Fruit fly (Drosophila melanogaster) whole organism, embryonic: ENCODE results near the gene CG33160.

Experiments used
- Adf1 ChIP-seq: fragments of 200-800 bp; sonication (Bioruptor generic); IDR thresholded peaks from 2 replicates; pipeline ENCODE4 v1.3.6; 2022; ENCODE audit warnings: missing biosample characterization, missing genetic modification characterization
- B-H1 ChIP-seq: fragments of 200-800 bp; sonication (Bioruptor generic); IDR thresholded peaks from 3 replicates; pipeline ENCODE4 v1.3.6; 2022; ENCODE audit warnings: missing biosample characterization, missing genetic modification characterization
- CG10431 ChIP-seq: fragments of 200-800 bp; sonication (Bioruptor generic); optimal IDR thresholded peaks from 3 replicates; lab custom pipeline; 2018; ENCODE audit warnings: missing biosample characterization, mild to moderate bottlenecking, missing genetic modification characterization
- CG11093 ChIP-seq: fragments of 200-800 bp; sonication (Bioruptor generic); IDR thresholded peaks from 3 replicates; pipeline ENCODE4 v1.3.6; 2022; ENCODE audit warnings: missing biosample characterization, missing genetic modification characterization
- CG11696 ChIP-seq: fragments of 200-800 bp; sonication (Bioruptor generic); IDR thresholded peaks from 2 replicates; pipeline ENCODE4 v1.3.6; 2022; ENCODE audit warnings: missing biosample characterization, missing genetic modification characterization
- CG12071 ChIP-seq: fragments of 200-800 bp; sonication (Bioruptor generic); optimal IDR thresholded peaks from 3 replicates; lab custom pipeline; 2018; ENCODE audit warnings: missing biosample characterization, mild to moderate bottlenecking, missing genetic modification characterization
- CG14014 ChIP-seq: fragments of 200-800 bp; sonication (Bioruptor generic); IDR thresholded peaks from 2 replicates; pipeline ENCODE4 v1.3.6; 2022; ENCODE audit warnings: missing biosample characterization, missing genetic modification characterization
- CG14710 ChIP-seq: fragments of 200-800 bp; sonication (Bioruptor generic); optimal IDR thresholded peaks from 3 replicates; lab custom pipeline; 2019; ENCODE audit warnings: missing biosample characterization, mild to moderate bottlenecking, missing genetic modification characterization, moderate library complexity
- CG14860 ChIP-seq: fragments of 200-800 bp; sonication (Bioruptor generic); IDR thresholded peaks from 3 replicates; pipeline ENCODE4 v1.3.6; 2022; ENCODE audit warnings: missing biosample characterization, missing genetic modification characterization; ENCODE audit not compliant: partially characterized antibody
- CG15011 ChIP-seq: fragments of 200-800 bp; sonication (Bioruptor generic); optimal IDR thresholded peaks from 3 replicates; lab custom pipeline; 2018; ENCODE audit warnings: missing biosample characterization, mild to moderate bottlenecking, missing genetic modification characterization
- CG15601 ChIP-seq: fragments of 200-800 bp; sonication (Bioruptor generic); optimal IDR thresholded peaks from 3 replicates; lab custom pipeline; 2019; ENCODE audit warnings: missing biosample characterization, mild to moderate bottlenecking, missing genetic modification characterization, moderate library complexity
- CG16779 ChIP-seq: fragments of 200-800 bp; sonication (Bioruptor generic); IDR thresholded peaks from 2 replicates; pipeline ENCODE4 v1.3.6; 2022; ENCODE audit warnings: missing biosample characterization, missing genetic modification characterization
- CG18599 ChIP-seq: fragments of 200-800 bp; sonication (Bioruptor generic); optimal IDR thresholded peaks from 3 replicates; lab custom pipeline; 2017; ENCODE audit warnings: missing biosample characterization, missing genetic modification characterization, mild to moderate bottlenecking, moderate library complexity, missing genetic modification reagents
- CG2129 ChIP-seq: fragments of 200-800 bp; sonication (Bioruptor generic); IDR thresholded peaks from 2 replicates; pipeline ENCODE4 v1.3.6; 2022; ENCODE audit warnings: missing biosample characterization, missing genetic modification characterization; ENCODE audit not compliant: partially characterized antibody
- CG32532 ChIP-seq: fragments of 200-800 bp; sonication (Bioruptor generic); IDR thresholded peaks from 2 replicates; pipeline ENCODE4 v1.3.6; 2022; ENCODE audit warnings: missing biosample characterization, missing genetic modification characterization
- CG34376 ChIP-seq: fragments of 200-800 bp; sonication (Bioruptor generic); optimal IDR thresholded peaks from 2 replicates; lab custom pipeline; 2018; ENCODE audit warnings: missing biosample characterization, mild to moderate bottlenecking, missing genetic modification characterization
- CG4820 ChIP-seq: fragments of 200-800 bp; sonication (Bioruptor generic); optimal IDR thresholded peaks from 3 replicates; lab custom pipeline; 2016; ENCODE audit warnings: missing biosample characterization, missing genetic modification characterization
- CG6765 ChIP-seq: fragments of 200-800 bp; sonication (Bioruptor generic); optimal IDR thresholded peaks from 3 replicates; lab custom pipeline; 2017; ENCODE audit warnings: missing biosample characterization, mild to moderate bottlenecking, missing genetic modification characterization
- CG7372 ChIP-seq: fragments of 200-800 bp; sonication (Bioruptor generic); IDR thresholded peaks from 2 replicates; pipeline ENCODE4 v1.3.6; 2022; ENCODE audit warnings: missing biosample characterization, missing genetic modification characterization
- CG7987 ChIP-seq: fragments of 200-800 bp; sonication (Bioruptor generic); optimal IDR thresholded peaks from 2 replicates; lab custom pipeline; 2018; ENCODE audit warnings: missing biosample characterization, mild to moderate bottlenecking, missing genetic modification characterization, moderate library complexity
- CG8478 ChIP-seq: fragments of >200 bp; optimal IDR thresholded peaks from 2 replicates; lab custom pipeline; 2018
- Elba2 ChIP-seq: fragments of 200-800 bp; sonication (Bioruptor generic); optimal IDR thresholded peaks from 3 replicates; lab custom pipeline; 2016; ENCODE audit warnings: missing biosample characterization, missing genetic modification characterization
- Gsc ChIP-seq: fragments of 200-800 bp; sonication (Bioruptor generic); IDR thresholded peaks from 2 replicates; pipeline ENCODE4 v1.3.6; 2022; ENCODE audit warnings: missing biosample characterization, missing genetic modification characterization
- HmgZ ChIP-seq: fragments of 200-800 bp; sonication (Bioruptor generic); optimal IDR thresholded peaks from 2 replicates; lab custom pipeline; 2018; ENCODE audit warnings: missing biosample characterization, mild to moderate bottlenecking, missing genetic modification characterization
- Meics ChIP-seq: fragments of 200-800 bp; sonication (Bioruptor generic); optimal IDR thresholded peaks from 2 replicates; lab custom pipeline; 2017; ENCODE audit warnings: missing biosample characterization, mild to moderate bottlenecking, missing genetic modification characterization
- Neu2 ChIP-seq: fragments of 200-800 bp; sonication (Bioruptor generic); optimal IDR thresholded peaks from 3 replicates; lab custom pipeline; 2016; ENCODE audit warnings: missing biosample characterization, missing genetic modification characterization, borderline replicate concordance
- Pdp1 ChIP-seq, 2 experiments: fragments of 200-800 bp; sonication (Bioruptor generic); optimal IDR thresholded peaks; 3 replicates each; lab custom pipeline; 2016; ENCODE audit warnings: missing biosample characterization in 2 of 2, missing genetic modification characterization in 2 of 2, mild to moderate bottlenecking in 1 of 2, moderate library complexity in 1 of 2
- Ravus ChIP-seq: fragments of 200-800 bp; sonication (Bioruptor generic); IDR thresholded peaks from 2 replicates; pipeline ENCODE4 v1.3.6; 2022; ENCODE audit warnings: missing biosample characterization, missing genetic modification characterization
- Side ChIP-seq: fragments of 200-800 bp; sonication (Bioruptor generic); optimal IDR thresholded peaks from 2 replicates; lab custom pipeline; 2016; ENCODE audit warnings: missing biosample characterization, missing genetic modification characterization
- Sry-β ChIP-seq: fragments of 200-800 bp; sonication (Bioruptor generic); optimal IDR thresholded peaks from 2 replicates; lab custom pipeline; 2018; ENCODE audit warnings: missing biosample characterization, mild to moderate bottlenecking, missing genetic modification characterization, moderate library complexity
- Taf1 ChIP-seq: fragments of 200-800 bp; sonication (Bioruptor generic); IDR thresholded peaks from 2 replicates; pipeline ENCODE4 v1.3.6; 2022; ENCODE audit warnings: missing biosample characterization, missing genetic modification characterization
- amos ChIP-seq: fragments of 200-800 bp; sonication (Bioruptor generic); IDR thresholded peaks from 2 replicates; pipeline ENCODE4 v1.3.6; 2022; ENCODE audit warnings: missing biosample characterization, missing genetic modification characterization; ENCODE audit not compliant: partially characterized antibody
- aop ChIP-seq: fragments of 200-800 bp; sonication (Bioruptor generic); IDR thresholded peaks from 2 replicates; pipeline ENCODE4 v1.3.6; 2022; ENCODE audit warnings: missing biosample characterization, missing genetic modification characterization
- ap ChIP-seq: fragments of 200-800 bp; sonication (Bioruptor generic); IDR thresholded peaks from 2 replicates; pipeline ENCODE4 v1.3.6; 2022; ENCODE audit warnings: missing biosample characterization, missing genetic modification characterization
- ara ChIP-seq: fragments of 200-800 bp; sonication (Bioruptor generic); IDR thresholded peaks from 2 replicates; pipeline ENCODE4 v1.3.6; 2022; ENCODE audit warnings: missing biosample characterization, missing genetic modification characterization
- bbx ChIP-seq: fragments of 200-800 bp; sonication (Bioruptor generic); IDR thresholded peaks from 2 replicates; pipeline ENCODE4 v1.3.6; 2022; ENCODE audit warnings: missing biosample characterization, missing genetic modification characterization; ENCODE audit not compliant: partially characterized antibody
- btn ChIP-seq: fragments of 200-800 bp; sonication (Bioruptor generic); optimal IDR thresholded peaks from 2 replicates; lab custom pipeline; 2016; ENCODE audit warnings: missing biosample characterization, missing genetic modification characterization
- cas ChIP-seq: fragments of 200-800 bp; sonication (Bioruptor generic); IDR thresholded peaks from 2 replicates; pipeline ENCODE4 v1.3.6; 2022; ENCODE audit warnings: missing biosample characterization, missing genetic modification characterization
- corto ChIP-seq: fragments of 200-800 bp; sonication (Bioruptor generic); optimal IDR thresholded peaks from 2 replicates; lab custom pipeline; 2016; ENCODE audit warnings: missing biosample characterization, mild to moderate bottlenecking, missing genetic modification characterization, moderate library complexity
- crc ChIP-seq: fragments of 200-800 bp; sonication (Bioruptor generic); optimal IDR thresholded peaks from 2 replicates; lab custom pipeline; 2016; ENCODE audit warnings: missing biosample characterization, missing genetic modification characterization
- exex ChIP-seq: fragments of 200-800 bp; sonication (Bioruptor generic); optimal IDR thresholded peaks from 4 replicates; lab custom pipeline; 2018; ENCODE audit warnings: missing biosample characterization, mild to moderate bottlenecking, missing genetic modification characterization, moderate library complexity
- kni ChIP-seq: fragments of 200-800 bp; sonication (Bioruptor generic); optimal IDR thresholded peaks from 3 replicates; lab custom pipeline; 2017; ENCODE audit warnings: mild to moderate bottlenecking, missing biosample characterization, missing genetic modification reagents, missing genetic modification characterization
- mld ChIP-seq: fragments of 200-800 bp; sonication (Bioruptor generic); IDR thresholded peaks from 3 replicates; pipeline ENCODE4 v1.3.6; 2022; ENCODE audit warnings: missing biosample characterization, missing genetic modification characterization; ENCODE audit not compliant: partially characterized antibody
- nerfin-1 ChIP-seq: fragments of 200-800 bp; sonication (Bioruptor generic); optimal IDR thresholded peaks from 3 replicates; lab custom pipeline; 2019; ENCODE audit warnings: missing biosample characterization, mild to moderate bottlenecking, missing genetic modification characterization, moderate library complexity
- slbo ChIP-seq: fragments of 200-800 bp; sonication (Bioruptor generic); IDR thresholded peaks from 2 replicates; pipeline ENCODE4 v1.3.6; 2022; ENCODE audit warnings: missing biosample characterization, missing genetic modification characterization
- sqz ChIP-seq: fragments of 200-800 bp; sonication (Bioruptor generic); optimal IDR thresholded peaks from 3 replicates; lab custom pipeline; 2018; ENCODE audit warnings: missing biosample characterization, mild to moderate bottlenecking, missing genetic modification characterization
- unc-4 ChIP-seq: fragments of 200-800 bp; sonication (Bioruptor generic); IDR thresholded peaks from 2 replicates; pipeline ENCODE4 v1.3.6; 2022; ENCODE audit warnings: missing biosample characterization, missing genetic modification characterization; ENCODE audit not compliant: partially characterized antibody
- vnd ChIP-seq: fragments of 200-800 bp; sonication (Bioruptor generic); IDR thresholded peaks from 3 replicates; pipeline ENCODE4 v1.3.6; 2022; ENCODE audit warnings: missing biosample characterization, missing genetic modification characterization; ENCODE audit not compliant: partially characterized antibody

CG33160 gene

DNA sequence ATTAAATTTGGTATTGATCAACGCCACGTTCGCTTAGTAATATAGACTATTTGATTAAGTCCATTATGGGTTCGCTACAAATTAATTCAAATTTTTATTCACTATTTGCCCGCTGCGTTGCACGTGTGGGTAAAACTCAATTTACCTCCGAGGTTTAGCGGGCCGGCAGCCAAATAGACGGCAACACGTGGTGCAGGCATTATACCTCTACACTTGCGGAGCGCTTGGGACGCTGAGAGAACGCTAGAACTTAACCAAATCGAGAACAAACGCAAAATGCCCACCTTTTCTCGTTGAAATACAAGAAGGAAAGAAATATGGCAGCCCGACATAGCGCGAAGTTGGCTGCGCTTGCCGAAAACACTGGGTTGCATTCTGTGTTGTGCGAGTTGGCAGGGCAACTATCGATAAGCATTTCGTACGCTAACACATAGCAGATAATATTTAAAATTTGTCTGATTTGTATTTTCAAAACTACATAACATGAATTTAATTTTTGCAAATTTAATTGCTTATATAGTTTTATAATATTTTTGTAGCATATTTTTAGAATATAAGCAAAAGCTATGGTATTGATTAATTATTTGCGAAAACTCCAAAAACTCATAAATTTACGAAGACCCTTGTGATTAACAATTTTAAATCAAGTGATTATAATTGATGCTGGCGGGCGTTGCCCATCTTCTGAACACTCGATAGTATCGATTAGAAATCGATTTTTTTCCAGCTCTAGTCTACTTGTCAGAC lies 16.7 kb upstream of the CG33160 start, which contains the start of the genes RpL28 and eIF1 (continued):
- peak; percentile 66 for TF ChIP-seq Sry-β
- peak; percentile 62 for TF ChIP-seq Elba2 (GFP tag; lab: Kevin White, UChicago)
- peak; percentile 79 for TF ChIP-seq btn (GFP tag; lab: Kevin White, UChicago)
- TF ChIP-seq Side: peak; percentile 93
- TF ChIP-seq Meics: peak; percentile 96
- peak; percentile 84 for TF ChIP-seq CG15601 (tag; lab: Kevin White, UChicago)
- TF ChIP-seq CG14014 (GFP tag; lab: Robert Waterston, UW): peak; percentile 73
- TF ChIP-seq CG14860 (GFP tag; lab: Robert Waterston, UW): peak; percentile 60; the same call in 2 of the 3 replicates
- peak; percentile 81 for TF ChIP-seq B-H1 (GFP tag; lab: Robert Waterston, UW)
- peak; percentile 94 for TF ChIP-seq kni (GFP tag; lab: Kevin White, UChicago)
- peak; percentile 81 for TF ChIP-seq CG32532 (GFP tag; lab: Robert Waterston, UW)
- TF ChIP-seq CG11093 (GFP tag; lab: Robert Waterston, UW): peak; percentile 58; the same call in 1 of the 3 replicates
- peak; percentile 77 for TF ChIP-seq vnd
- peak; percentile 81; the same call in 1 of the 2 replicates for TF ChIP-seq unc-4
- peak; percentile 97 for TF ChIP-seq CG34376 (GFP tag; lab: Kevin White, UChicago)
- peak; percentile 93 for TF ChIP-seq CG15011 (GFP tag; lab: Kevin White, UChicago)
- peak; percentile 91 for TF ChIP-seq slbo (GFP tag; lab: Robert Waterston, UW)
- TF ChIP-seq CG18599: peak; percentile 93
- peak; percentile 98 for TF ChIP-seq CG7987 (GFP tag; lab: Kevin White, UChicago)
- TF ChIP-seq ara (GFP tag; lab: Robert Waterston, UW): peak; percentile 84
- peak; percentile 84 for TF ChIP-seq ap (GFP tag; lab: Robert Waterston, UW)
- no peak for TF ChIP-seq Gsc
- peak; percentile 86 for TF ChIP-seq sqz (GFP tag; lab: Kevin White, UChicago)
- peak; percentile 95 for TF ChIP-seq CG6765 (GFP tag; lab: Kevin White, UChicago)
- TF ChIP-seq CG7372 (GFP tag; lab: Robert Waterston, UW): peak; percentile 71
- peak; percentile 53 for TF ChIP-seq exex
- peak; percentile 22 for TF ChIP-seq Neu2
- peak; percentile 78 to 88 for TF ChIP-seq Pdp1 (GFP tag; optimal IDR thresholded peaks at IDR 0.05; lab: Kevin White, UChicago)
- TF ChIP-seq Adf1 (GFP tag; lab: Robert Waterston, UW): peak; percentile 58
- 0 out of 2 replicates have a peak, but pooled peaks have one; percentile 41 for TF ChIP-seq aop (GFP tag; lab: Robert Waterston, UW)
- peak; percentile 95 for TF ChIP-seq CG14710 (tag; lab: Kevin White, UChicago)
- TF ChIP-seq CG16779 (GFP tag; lab: Robert Waterston, UW): peak; percentile 84
- TF ChIP-seq nerfin-1 (tag; lab: Kevin White, UChicago): peak; percentile 85
- peak; percentile 68 for TF ChIP-seq bbx (GFP tag; lab: Robert Waterston, UW)
- peak; percentile 78 for TF ChIP-seq amos (GFP tag; lab: Robert Waterston, UW)
- no peak; the same call in 1 of the 2 replicates for TF ChIP-seq Ravus (GFP tag; lab: Robert Waterston, UW)
- TF ChIP-seq crc (GFP tag; lab: Kevin White, UChicago): peak; percentile 89
- peak; percentile 82 for TF ChIP-seq CG4820 (GFP tag; lab: Kevin White, UChicago)
- peak; percentile 45; the same call in 1 of the 2 replicates for TF ChIP-seq Taf1 (GFP tag; lab: Robert Waterston, UW)
- peak; percentile 62 for TF ChIP-seq CG11696
- TF ChIP-seq CG2129 (GFP tag; lab: Robert Waterston, UW): peak; percentile 67
- TF ChIP-seq mld (GFP tag; lab: Robert Waterston, UW): 0 out of 3 replicates have a peak, but pooled peaks have one; percentile 39
- peak; percentile 61 for TF ChIP-seq cas
- TF ChIP-seq CG10431 (GFP tag; lab: Kevin White, UChicago): peak; percentile 90
- no peak for TF ChIP-seq CG8478
- peak; percentile 40 for TF ChIP-seq corto (GFP tag; lab: Kevin White, UChicago)
- TF ChIP-seq HmgZ (tag; lab: Kevin White, UChicago): peak; percentile 84
- TF ChIP-seq CG12071 (GFP tag; lab: Kevin White, UChicago): peak; percentile 92
